Worm (Caenorhabditis elegans): ENCODE measurements around the gene sri-45.

ce11 chrII:658369-658768 lies 3.2 kb downstream of the sri-45 start, which contains the start of gene sdz-24:
- TF ChIP-seq ces-1 (GFP tag; optimal IDR thresholded peaks at IDR 0.05): no peak
- no peak for TF ChIP-seq blmp-1 (tag; optimal IDR thresholded peaks at IDR 0.05)
- TF ChIP-seq mab-5 (tag; optimal IDR thresholded peaks at IDR 0.05): no peak
- no peak for TF ChIP-seq M03D4.4 (tag; optimal IDR thresholded peaks at IDR 0.05)
- no peak for TF ChIP-seq snpc-4 (tag; optimal IDR thresholded peaks at IDR 0.05)
- no peak for TF ChIP-seq nhr-237 (tag; optimal IDR thresholded peaks at IDR 0.05)
- TF ChIP-seq ztf-11 (tag; optimal IDR thresholded peaks at IDR 0.05): no peak
